Worm (Caenorhabditis elegans) whole organism, young adult: ENCODE results near the gene cdh-1.

ENCODE experiments used
- B0035.1 ChIP-seq: sonication (generic microtip); optimal IDR thresholded peaks from 2 replicates; lab custom pipeline; 2016; ENCODE audit warnings: missing genetic modification characterization, mild to moderate bottlenecking, missing compliant biosample characterization, missing genotype, missing genetic modification reagents
- F52B5.7 ChIP-seq: sonication (generic microtip); optimal IDR thresholded peaks from 2 replicates; lab custom pipeline; 2016; ENCODE audit warnings: mild to moderate bottlenecking, missing genetic modification characterization, missing compliant biosample characterization
- ZK185.1 ChIP-seq: sonication (generic microtip); optimal IDR thresholded peaks from 2 replicates; lab custom pipeline; 2016; ENCODE audit warnings: mild to moderate bottlenecking, missing genetic modification characterization, missing compliant biosample characterization; ENCODE audit not compliant: poor library complexity, severe bottlenecking
- madf-3 ChIP-seq: fragments of 200-800 bp; sonication (Bioruptor generic); IDR thresholded peaks from 2 replicates; pipeline ENCODE4 v1.3.6; 2022; ENCODE audit warnings: missing genetic modification reagents, missing genetic modification characterization, missing compliant biosample characterization
- mcd-1 ChIP-seq: fragments of 200-800 bp; sonication (Bioruptor generic); IDR thresholded peaks from 2 replicates; pipeline ENCODE4 v1.3.6; 2022; ENCODE audit warnings: missing genetic modification reagents, missing genetic modification characterization, missing compliant biosample characterization
- tbp1 ChIP-seq: fragments of 200-800 bp; sonication (Bioruptor generic); optimal IDR thresholded peaks from 2 replicates; lab custom pipeline; 2018; ENCODE audit warnings: mild to moderate bottlenecking, missing genetic modification characterization, missing compliant biosample characterization
- zim-3 ChIP-seq: sonication (generic microtip); optimal IDR thresholded peaks from 2 replicates; lab custom pipeline; 2017; ENCODE audit warnings: mild to moderate bottlenecking, missing genetic modification characterization, moderate library complexity, missing compliant biosample characterization
- ztf-22 ChIP-seq: fragments of 200-800 bp; sonication (Bioruptor generic); optimal IDR thresholded peaks from 2 replicates; lab custom pipeline; 2018; ENCODE audit warnings: mild to moderate bottlenecking, missing genetic modification characterization, moderate library complexity, missing compliant biosample characterization

DNA sequence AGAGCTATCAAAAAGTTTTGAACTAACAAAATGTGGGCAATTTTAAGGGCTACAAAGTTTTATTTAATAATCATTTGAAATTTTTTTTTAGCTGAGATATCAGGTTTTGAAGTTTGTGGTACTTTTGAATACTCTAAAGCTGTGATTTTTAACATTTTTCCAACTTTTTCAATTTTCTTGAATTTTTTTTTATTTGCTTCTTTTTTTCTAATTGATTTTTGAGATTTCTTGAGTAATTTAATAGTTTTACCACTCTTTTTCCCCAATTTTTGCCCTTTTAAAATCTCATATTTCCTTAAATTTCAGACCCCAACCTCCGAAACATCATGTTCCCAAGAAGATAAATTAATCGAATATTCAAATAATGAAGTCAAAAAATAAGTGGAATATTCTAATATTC lies at the start of gene cdh-1:
- TF ChIP-seq zim-3 (tag; lab: Kevin White, UChicago) (no peak), tbp1 (no peak), mcd-1 (GFP tag; lab: Robert Waterston, UW) (no peak), ZK185.1 (tag; lab: Kevin White, UChicago) (no peak), ztf-22 (GFP tag; lab: Kevin White, UChicago) (no peak), B0035.1 (tag; lab: Kevin White, UChicago) (no peak), madf-3 (GFP tag; lab: Robert Waterston, UW) (no peak), F52B5.7 (no peak)
